Worm (Caenorhabditis elegans) whole organism, midembryonic: ENCODE measurements around the gene dmd-3.

ENCODE experiments used
- T22C8.4 ChIP-seq: fragments of 200-800 bp; sonication (Bioruptor generic); IDR thresholded peaks from 2 replicates; pipeline ENCODE4 v1.3.6; 2022; ENCODE audit warnings: missing genetic modification characterization, missing compliant biosample characterization
- cog-1 ChIP-seq: sonication (generic microtip); optimal IDR thresholded peaks from 2 replicates; lab custom pipeline; 2016; ENCODE audit warnings: missing genetic modification characterization, missing compliant biosample characterization
- flt-1 ChIP-seq: fragments of 200-800 bp; sonication (Bioruptor generic); IDR thresholded peaks from 2 replicates; pipeline ENCODE4 v1.3.6; 2022; ENCODE audit warnings: missing genetic modification characterization, missing compliant biosample characterization
- klf-2 ChIP-seq: fragments of 200-800 bp; sonication (Bioruptor generic); conservative IDR thresholded peaks from 2 replicates; pipeline ENCODE4 v1.3.6; 2022; ENCODE audit warnings: missing genetic modification reagents, missing genetic modification characterization, missing compliant biosample characterization
- med-1 ChIP-seq: sonication (generic microtip); optimal IDR thresholded peaks from 2 replicates; lab custom pipeline; 2017; ENCODE audit warnings: missing genetic modification characterization, mild to moderate bottlenecking, missing compliant biosample characterization, antibody characterized with exemption, missing genetic modification reagents; ENCODE audit not compliant: insufficient read depth
- ref-1 ChIP-seq: fragments of 200-800 bp; sonication (Bioruptor generic); conservative IDR thresholded peaks from 2 replicates; pipeline ENCODE4 v1.3.6; 2022; ENCODE audit warnings: missing genetic modification reagents, missing genetic modification characterization, missing compliant biosample characterization
- tab-1 ChIP-seq: fragments of 200-800 bp; sonication (Bioruptor generic); IDR thresholded peaks from 2 replicates; pipeline ENCODE4 v1.3.6; 2022; ENCODE audit warnings: missing genetic modification characterization, missing compliant biosample characterization
- ztf-23 ChIP-seq: fragments of 200-800 bp; sonication (Bioruptor generic); IDR thresholded peaks from 2 replicates; pipeline ENCODE4 v1.3.6; 2022; ENCODE audit warnings: missing genetic modification reagents, missing genetic modification characterization, missing compliant biosample characterization
- ztf-29 ChIP-seq: fragments of 200-800 bp; sonication (Bioruptor generic); IDR thresholded peaks from 2 replicates; pipeline ENCODE4 v1.3.6; 2022; ENCODE audit warnings: missing genetic modification reagents, missing genetic modification characterization, missing compliant biosample characterization

The dmd-3 gene

DNA sequence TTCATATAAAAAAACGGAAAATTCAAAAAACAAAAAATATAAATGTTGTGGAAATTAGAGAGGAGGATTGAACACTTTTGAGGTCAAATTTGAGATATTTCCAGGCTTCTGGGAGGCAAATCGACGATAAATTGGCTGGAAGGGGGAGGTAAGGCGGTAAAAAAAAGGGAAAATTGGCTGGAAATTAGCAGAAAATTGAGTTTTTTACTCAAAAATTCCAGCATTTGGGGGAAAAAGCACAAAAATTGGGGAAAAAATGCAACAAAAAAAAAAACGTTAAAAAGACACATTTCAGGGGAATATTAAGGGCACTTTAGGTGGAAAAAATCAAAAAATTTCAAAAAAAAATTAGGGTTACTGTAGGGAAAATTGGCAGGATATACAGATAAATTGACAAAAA lies 20.9 kb downstream of the dmd-3 start:
- no peak for TF ChIP-seq ztf-23 (GFP tag; lab: Robert Waterston, UW)
- no peak for TF ChIP-seq klf-2 (GFP tag; lab: Robert Waterston, UW)
- no peak for TF ChIP-seq tab-1 (GFP tag; lab: Robert Waterston, UW)
- no peak for TF ChIP-seq flt-1 (GFP tag; lab: Robert Waterston, UW)
- no peak for TF ChIP-seq T22C8.4 (GFP tag; lab: Robert Waterston, UW)
- no peak for TF ChIP-seq ztf-29 (GFP tag; lab: Robert Waterston, UW)

ce11 chrV:19632948-19633347 lies 22.1 kb downstream of the dmd-3 start:
- TF ChIP-seq T22C8.4 (GFP tag; lab: Robert Waterston, UW) = peak; percentile 91
- TF ChIP-seq med-1 = no peak

DNA sequence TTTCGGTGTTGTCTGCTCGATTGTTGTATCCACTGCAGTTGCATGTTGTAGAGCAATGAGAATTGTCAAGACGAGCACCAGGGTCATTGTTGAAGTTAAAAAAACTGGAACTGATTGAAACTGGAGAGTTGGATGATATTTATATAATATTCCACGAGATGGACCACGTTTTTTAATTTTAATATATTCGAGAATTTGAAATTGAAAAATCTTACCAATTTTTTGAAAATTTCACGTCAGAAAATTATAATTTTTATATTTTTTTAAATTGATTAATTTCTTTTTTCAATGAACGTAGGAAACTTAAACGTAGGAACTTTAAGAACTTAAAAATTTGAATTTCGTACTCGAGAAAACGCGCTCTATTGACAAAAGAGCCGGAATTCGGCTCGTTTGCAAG lies 22.5 kb downstream of the dmd-3 start, which contains the start of gene Y43F8C.5:
TSS of gene Y43F8C.5 (minus strand) at position 101 of the 400 bp plus-strand sequence.
- no peak for TF ChIP-seq ztf-23 (GFP tag; lab: Robert Waterston, UW)
- no peak for TF ChIP-seq ztf-29 (GFP tag; lab: Robert Waterston, UW)
- TF ChIP-seq flt-1 (GFP tag; lab: Robert Waterston, UW) = no peak
- TF ChIP-seq ref-1 (GFP tag; lab: Robert Waterston, UW) = no peak
- TF ChIP-seq tab-1 (GFP tag; lab: Robert Waterston, UW) = no peak
- no peak for TF ChIP-seq med-1
- TF ChIP-seq cog-1 (tag; lab: Kevin White, UChicago) = no peak
- TF ChIP-seq T22C8.4 (GFP tag; lab: Robert Waterston, UW) = no peak
- no peak for TF ChIP-seq klf-2 (GFP tag; lab: Robert Waterston, UW)

DNA sequence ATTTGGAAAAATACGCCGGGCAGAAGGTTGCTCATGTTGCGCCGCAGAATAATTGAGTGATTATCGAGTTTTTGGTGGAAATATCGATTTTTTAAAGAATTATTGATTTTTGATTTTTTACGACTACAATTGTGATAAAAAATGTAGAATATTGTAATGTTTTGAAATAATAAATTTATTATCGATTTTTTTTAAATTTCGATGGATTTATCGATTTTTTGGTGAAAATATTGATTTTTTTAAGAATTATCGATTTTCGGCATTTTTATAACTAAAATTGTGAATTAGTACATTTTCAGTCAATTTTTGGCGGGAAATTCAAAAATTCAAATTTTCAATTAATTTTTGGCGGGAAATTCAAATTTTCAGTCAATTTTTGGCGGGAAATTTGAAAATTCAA lies 24.5 kb downstream of the dmd-3 start:
- TF ChIP-seq T22C8.4 (GFP tag; lab: Robert Waterston, UW) (peak; percentile 93), ref-1 (GFP tag; lab: Robert Waterston, UW) (no peak)

DNA sequence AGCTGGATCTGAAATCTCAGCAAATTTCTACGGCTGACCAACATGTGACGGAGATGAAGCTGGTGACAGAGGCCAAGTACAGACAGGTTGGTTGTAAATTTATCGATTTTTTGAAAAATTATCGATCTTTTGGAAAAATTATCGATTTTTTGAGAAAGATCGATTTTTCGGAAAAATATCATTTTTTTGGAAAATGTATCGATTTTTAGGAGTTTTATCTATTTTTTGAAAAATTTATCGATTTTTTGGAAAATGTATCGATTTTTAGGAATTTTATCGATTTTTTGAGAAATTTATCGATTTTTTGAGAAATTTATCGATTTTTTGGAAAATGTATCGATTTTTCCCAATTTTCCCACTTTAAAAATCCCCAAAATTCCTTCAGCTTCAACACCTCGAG lies 25.1 kb downstream of the dmd-3 start:
- TF ChIP-seq ztf-29 (GFP tag; lab: Robert Waterston, UW) (no peak), tab-1 (GFP tag; lab: Robert Waterston, UW) (no peak), flt-1 (GFP tag; lab: Robert Waterston, UW) (no peak), klf-2 (GFP tag; lab: Robert Waterston, UW) (peak; percentile 17; the same call in 1 of the 2 replicates), T22C8.4 (GFP tag; lab: Robert Waterston, UW) (peak; percentile 99)

DNA sequence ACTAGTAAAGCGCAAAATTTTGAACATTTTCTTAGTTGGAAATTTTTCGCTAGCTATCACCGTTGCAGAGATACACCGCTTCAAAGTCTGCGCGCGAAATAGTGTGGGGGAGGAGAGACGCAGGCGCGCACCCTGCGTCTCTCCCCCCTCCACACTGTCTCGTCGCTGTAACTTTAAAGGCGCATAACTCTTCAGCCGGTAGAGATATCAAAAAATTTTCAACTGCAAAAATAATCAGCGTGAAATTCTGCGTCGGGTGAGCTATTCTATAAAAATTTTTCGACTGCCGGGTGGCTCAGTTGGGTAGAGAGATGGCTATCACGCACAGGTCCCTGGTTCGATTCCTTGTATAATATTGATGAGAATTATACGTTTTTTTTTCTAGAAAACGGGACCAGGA lies 25.5 kb downstream of the dmd-3 start:
- TF ChIP-seq klf-2 (GFP tag; lab: Robert Waterston, UW) = no peak
- TF ChIP-seq tab-1 (GFP tag; lab: Robert Waterston, UW) = no peak; the same call in 1 of the 2 replicates
- TF ChIP-seq cog-1 (tag; lab: Kevin White, UChicago) = no peak
- no peak for TF ChIP-seq ztf-29 (GFP tag; lab: Robert Waterston, UW)
- TF ChIP-seq flt-1 (GFP tag; lab: Robert Waterston, UW) = no peak
- TF ChIP-seq T22C8.4 (GFP tag; lab: Robert Waterston, UW) = no peak
- no peak for TF ChIP-seq med-1
- no peak for TF ChIP-seq ztf-23 (GFP tag; lab: Robert Waterston, UW)
- TF ChIP-seq ref-1 (GFP tag; lab: Robert Waterston, UW) = no peak

ce11 chrV:19625719-19626118 lies 29.3 kb downstream of the dmd-3 start:
- no peak for TF ChIP-seq med-1
- no peak for TF ChIP-seq cog-1 (tag; lab: Kevin White, UChicago)
- no peak for TF ChIP-seq ref-1 (GFP tag; lab: Robert Waterston, UW)
- TF ChIP-seq klf-2 (GFP tag; lab: Robert Waterston, UW) = no peak
- no peak for TF ChIP-seq ztf-29 (GFP tag; lab: Robert Waterston, UW)

DNA sequence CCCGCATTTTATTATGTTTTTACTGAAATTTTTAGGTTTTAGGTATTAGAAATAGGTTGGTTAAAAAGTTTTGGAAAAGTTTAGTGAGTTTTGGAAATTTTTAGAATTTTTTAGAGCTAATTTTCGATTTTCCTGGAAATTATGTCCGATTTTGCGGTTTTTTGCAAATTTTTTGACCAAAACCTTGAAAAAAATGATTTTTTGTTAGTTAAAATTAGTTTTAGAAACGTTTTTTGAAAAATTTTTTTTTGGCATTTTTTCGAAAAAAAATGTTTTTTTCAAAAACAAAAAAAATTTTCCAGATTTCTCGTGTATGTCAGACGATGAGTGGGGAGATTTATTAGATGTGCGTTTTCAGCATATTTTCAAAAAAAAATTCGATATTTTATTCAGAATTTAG lies 30.3 kb downstream of the dmd-3 start, which contains the start of gene dyf-19:
TSS of gene dyf-19 (plus strand) at position 301 of the 400 bp plus-strand sequence.
- TF ChIP-seq cog-1 (tag; lab: Kevin White, UChicago) (no peak), ztf-29 (GFP tag; lab: Robert Waterston, UW) (no peak)

ce11 chrV:19623523-19624312 lies 31.3 kb downstream of the dmd-3 start:
- no peak for TF ChIP-seq ztf-29 (GFP tag; lab: Robert Waterston, UW)
- no peak for TF ChIP-seq med-1
- TF ChIP-seq ztf-23 (GFP tag; lab: Robert Waterston, UW) = no peak
- TF ChIP-seq T22C8.4 (GFP tag; lab: Robert Waterston, UW) = no peak
- TF ChIP-seq klf-2 (GFP tag; lab: Robert Waterston, UW) = no peak
- no peak for TF ChIP-seq flt-1 (GFP tag; lab: Robert Waterston, UW)
- no peak for TF ChIP-seq cog-1 (tag; lab: Kevin White, UChicago)
- TF ChIP-seq ref-1 (GFP tag; lab: Robert Waterston, UW) = no peak
- TF ChIP-seq tab-1 (GFP tag; lab: Robert Waterston, UW) = no peak

DNA sequence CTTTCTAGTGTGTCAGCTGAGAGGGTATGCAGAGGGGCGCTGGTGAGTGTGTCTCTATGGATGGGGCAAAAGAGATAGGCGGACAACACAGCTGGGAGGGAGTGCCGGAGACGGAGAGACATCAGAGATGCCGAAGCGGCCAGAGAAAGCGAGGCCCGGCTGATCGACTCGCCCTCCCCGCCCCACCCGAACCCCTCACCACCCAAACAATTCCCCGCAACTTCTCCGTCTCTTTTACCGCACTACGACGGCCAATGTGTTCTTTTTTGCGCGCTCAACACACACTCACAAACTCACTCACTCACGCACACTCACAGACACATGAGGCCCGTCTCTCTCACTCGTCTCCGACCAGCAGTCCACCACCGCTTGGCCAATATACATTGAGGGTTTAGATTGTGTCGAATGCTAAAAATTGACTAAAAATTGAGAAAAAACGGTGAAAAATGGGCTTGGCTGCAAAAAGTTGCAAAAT lies 32.6 kb downstream of the dmd-3 start, which contains the start of gene Y43F8C.3:
TSS of gene Y43F8C.3 (minus strand) at position 187 of the 475 bp plus-strand sequence.
- TF ChIP-seq flt-1 (GFP tag; lab: Robert Waterston, UW) (peak; percentile 52; the same call in 1 of the 2 replicates), tab-1 (GFP tag; lab: Robert Waterston, UW) (no peak)
